Fruit fly (Drosophila melanogaster) whole organism, embryonic: Measurements from ENCODE around the gene drpr.

Source experiments
- CG11398 ChIP-seq: fragments of 200-800 bp; sonication (Bioruptor generic); optimal IDR thresholded peaks from 2 replicates; lab custom pipeline; 2016; ENCODE audit warnings: missing biosample characterization, missing genetic modification characterization
- CG12071 ChIP-seq: fragments of 200-800 bp; sonication (Bioruptor generic); optimal IDR thresholded peaks from 3 replicates; lab custom pipeline; 2018; ENCODE audit warnings: missing biosample characterization, mild to moderate bottlenecking, missing genetic modification characterization
- CG14965 ChIP-seq: fragments of 200-800 bp; sonication (Bioruptor generic); optimal IDR thresholded peaks from 2 replicates; lab custom pipeline; 2016; ENCODE audit warnings: missing biosample characterization, missing genetic modification characterization, borderline replicate concordance
- CG15696 ChIP-seq: fragments of 200-800 bp; sonication (Bioruptor generic); optimal IDR thresholded peaks from 2 replicates; lab custom pipeline; 2019; ENCODE audit warnings: missing biosample characterization, mild to moderate bottlenecking, missing genetic modification characterization, moderate library complexity
- CG17829 ChIP-seq: fragments of 200-800 bp; optimal IDR thresholded peaks from 2 replicates; lab custom pipeline; 2019; ENCODE audit warnings: missing biosample characterization, mild to moderate bottlenecking, missing genetic modification characterization, moderate library complexity
- CG18619 ChIP-seq: fragments of 200-800 bp; sonication (Bioruptor generic); optimal IDR thresholded peaks from 3 replicates; lab custom pipeline; 2017; ENCODE audit warnings: missing biosample characterization, mild to moderate bottlenecking, missing genetic modification characterization
- CG2199 ChIP-seq: fragments of 200-800 bp; sonication (Bioruptor generic); IDR thresholded peaks from 3 replicates; pipeline ENCODE4 v1.3.6; 2022; ENCODE audit warnings: missing biosample characterization, missing genetic modification characterization
- CG30403 ChIP-seq: fragments of 200-800 bp; sonication (Bioruptor generic); optimal IDR thresholded peaks from 3 replicates; lab custom pipeline; 2016; ENCODE audit warnings: missing biosample characterization, missing genetic modification characterization
- CG3163 ChIP-seq: fragments of 200-800 bp; sonication (Bioruptor generic); optimal IDR thresholded peaks from 3 replicates; lab custom pipeline; 2016; ENCODE audit warnings: missing biosample characterization, missing genetic modification characterization
- CG33557 ChIP-seq: fragments of 200-800 bp; sonication (Bioruptor generic); optimal IDR thresholded peaks from 2 replicates; lab custom pipeline; 2019; ENCODE audit warnings: missing biosample characterization, mild to moderate bottlenecking, missing genetic modification characterization, moderate library complexity
- CG34422 ChIP-seq: fragments of 200-800 bp; sonication (Bioruptor generic); IDR thresholded peaks from 3 replicates; pipeline ENCODE4 v1.3.6; 2022; ENCODE audit warnings: missing biosample characterization, missing genetic modification characterization
- CG3838 ChIP-seq: fragments of 200-800 bp; sonication (Bioruptor generic); optimal IDR thresholded peaks from 3 replicates; lab custom pipeline; 2016; ENCODE audit warnings: missing biosample characterization, missing genetic modification characterization
- CG7987 ChIP-seq: fragments of 200-800 bp; sonication (Bioruptor generic); optimal IDR thresholded peaks from 2 replicates; lab custom pipeline; 2018; ENCODE audit warnings: missing biosample characterization, mild to moderate bottlenecking, missing genetic modification characterization, moderate library complexity
- CG9727 ChIP-seq: fragments of 200-800 bp; sonication (Bioruptor generic); optimal IDR thresholded peaks from 3 replicates; lab custom pipeline; 2017; ENCODE audit warnings: missing biosample characterization, mild to moderate bottlenecking, missing genetic modification characterization
- CG9932 ChIP-seq: fragments of 200-800 bp; sonication (Bioruptor generic); IDR thresholded peaks from 2 replicates; pipeline ENCODE4 v1.3.6; 2022; ENCODE audit warnings: missing biosample characterization, missing genetic modification characterization
- D19B ChIP-seq: fragments of 200-800 bp; sonication (Bioruptor generic); optimal IDR thresholded peaks from 2 replicates; lab custom pipeline; 2017; ENCODE audit warnings: missing biosample characterization, mild to moderate bottlenecking, missing genetic modification characterization
- Dip2 ChIP-seq: fragments of 200-800 bp; sonication (Bioruptor generic); IDR thresholded peaks from 2 replicates; pipeline ENCODE4 v1.3.6; 2022; ENCODE audit warnings: missing biosample characterization, missing genetic modification characterization
- ERR ChIP-seq: fragments of 200-800 bp; sonication (Bioruptor generic); optimal IDR thresholded peaks from 2 replicates; lab custom pipeline; 2016; ENCODE audit warnings: missing biosample characterization, missing genetic modification characterization
- Fer3 ChIP-seq: fragments of 200-800 bp; sonication (Bioruptor generic); optimal IDR thresholded peaks from 2 replicates; lab custom pipeline; 2018; ENCODE audit warnings: missing biosample characterization, mild to moderate bottlenecking, missing genetic modification characterization, moderate library complexity
- Lim3 ChIP-seq: fragments of 200-800 bp; sonication (Bioruptor generic); IDR thresholded peaks from 2 replicates; pipeline ENCODE4 v1.3.6; 2022; ENCODE audit warnings: missing biosample characterization, missing genetic modification characterization
- Mad ChIP-seq: fragments of 200-800 bp; sonication (Bioruptor generic); optimal IDR thresholded peaks from 2 replicates; lab custom pipeline; 2016; ENCODE audit warnings: missing biosample characterization, missing genetic modification characterization
- Nf-YA ChIP-seq: fragments of 200-800 bp; sonication (Bioruptor generic); IDR thresholded peaks from 2 replicates; pipeline ENCODE4 v1.3.6; 2022; ENCODE audit warnings: missing biosample characterization, missing genetic modification characterization
- Oli ChIP-seq: fragments of 200-800 bp; sonication (Bioruptor generic); optimal IDR thresholded peaks from 2 replicates; lab custom pipeline; 2018; ENCODE audit warnings: missing biosample characterization, mild to moderate bottlenecking, missing genetic modification characterization, moderate library complexity
- Rfx ChIP-seq: fragments of 200-800 bp; sonication (Bioruptor generic); IDR thresholded peaks from 2 replicates; pipeline ENCODE4 v1.3.6; 2022; ENCODE audit warnings: missing biosample characterization, missing genetic modification characterization
- Sin3A ChIP-seq: fragments of >200 bp; optimal IDR thresholded peaks from 2 replicates; lab custom pipeline; 2018
- Sry-δ ChIP-seq: fragments of 200-800 bp; sonication (Bioruptor generic); optimal IDR thresholded peaks from 2 replicates; lab custom pipeline; 2016; ENCODE audit warnings: missing biosample characterization, missing genetic modification characterization
- Stat92E ChIP-seq, 3 experiments: fragments of >200 bp in 2 of 3; fragments of 200-800 bp in 1 of 3; sonication (Bioruptor generic) in 1 of 3; optimal IDR thresholded peaks; 2 replicates each; lab custom pipeline; 2017 to 2019; ENCODE audit warnings: missing biosample characterization in 3 of 3, missing genetic modification characterization in 3 of 3, mild to moderate bottlenecking in 1 of 3, moderate library complexity in 1 of 3
- TFAM ChIP-seq: fragments of 200-800 bp; sonication (Bioruptor generic); optimal IDR thresholded peaks from 2 replicates; lab custom pipeline; 2017; ENCODE audit warnings: missing biosample characterization, missing genetic modification characterization, inconsistent platforms
- Vsx1 ChIP-seq: fragments of 200-800 bp; sonication (Bioruptor generic); optimal IDR thresholded peaks from 2 replicates; lab custom pipeline; 2017; ENCODE audit warnings: missing biosample characterization, mild to moderate bottlenecking, missing genetic modification characterization, missing genetic modification reagents
- cwo ChIP-seq: fragments of 200-800 bp; sonication (Bioruptor generic); optimal IDR thresholded peaks from 3 replicates; lab custom pipeline; 2017; ENCODE audit warnings: missing biosample characterization, missing genetic modification characterization, mild to moderate bottlenecking, moderate library complexity, missing genetic modification reagents
- da ChIP-seq: fragments of 200-800 bp; sonication (Bioruptor generic); optimal IDR thresholded peaks from 2 replicates; lab custom pipeline; 2016; ENCODE audit warnings: missing biosample characterization, missing genetic modification characterization
- dysf ChIP-seq: fragments of 200-800 bp; sonication (Bioruptor generic); IDR thresholded peaks from 3 replicates; pipeline ENCODE4 v1.3.6; 2022; ENCODE audit warnings: missing biosample characterization, missing genetic modification characterization
- ems ChIP-seq: fragments of 200-800 bp; sonication (Bioruptor generic); optimal IDR thresholded peaks from 3 replicates; lab custom pipeline; 2016; ENCODE audit warnings: missing biosample characterization, missing genetic modification characterization
- gcm2 ChIP-seq: fragments of 200-800 bp; sonication (Bioruptor generic); optimal IDR thresholded peaks from 2 replicates; lab custom pipeline; 2016; ENCODE audit warnings: missing biosample characterization, missing genetic modification characterization
- gsb-n ChIP-seq: fragments of 200-800 bp; sonication (Bioruptor generic); optimal IDR thresholded peaks from 3 replicates; lab custom pipeline; 2018; ENCODE audit warnings: missing biosample characterization, mild to moderate bottlenecking, missing genetic modification characterization
- jigr1 ChIP-seq: fragments of 200-800 bp; sonication (Bioruptor generic); IDR thresholded peaks from 3 replicates; pipeline ENCODE4 v1.3.6; 2022; ENCODE audit warnings: missing biosample characterization, missing genetic modification characterization
- lilli ChIP-seq: fragments of 200-800 bp; sonication (Bioruptor generic); optimal IDR thresholded peaks from 3 replicates; lab custom pipeline; 2016; ENCODE audit warnings: missing biosample characterization, missing genetic modification characterization
- lmd ChIP-seq: fragments of 200-800 bp; sonication (Bioruptor generic); IDR thresholded peaks from 2 replicates; pipeline ENCODE4 v1.3.6; 2022; ENCODE audit warnings: missing biosample characterization, missing genetic modification characterization
- mirr ChIP-seq: fragments of 200-800 bp; sonication (Bioruptor generic); optimal IDR thresholded peaks from 3 replicates; lab custom pipeline; 2018; ENCODE audit warnings: missing biosample characterization, mild to moderate bottlenecking, missing genetic modification characterization
- nau ChIP-seq: fragments of 200-800 bp; sonication (Bioruptor generic); optimal IDR thresholded peaks from 3 replicates; lab custom pipeline; 2017; ENCODE audit warnings: missing biosample characterization, mild to moderate bottlenecking, missing genetic modification characterization, missing genetic modification reagents
- nerfin-1 ChIP-seq: fragments of 200-800 bp; sonication (Bioruptor generic); optimal IDR thresholded peaks from 3 replicates; lab custom pipeline; 2019; ENCODE audit warnings: missing biosample characterization, mild to moderate bottlenecking, missing genetic modification characterization, moderate library complexity
- pan ChIP-seq, 4 experiments: fragments of >200 bp in 3 of 4; fragments of 200-800 bp in 1 of 4; sonication (Bioruptor generic) in 1 of 4; optimal IDR thresholded peaks in 3 of 4; IDR thresholded peaks in 1 of 4; 2 replicates each; pipeline versions ENCODE4 v1.3.6 to Lab custom; 2017 to 2022; ENCODE audit warnings: missing biosample characterization in 2 of 4, missing genetic modification characterization in 2 of 4, mixed read lengths in 1 of 4
- psq ChIP-seq: fragments of 200-800 bp; sonication (Bioruptor generic); optimal IDR thresholded peaks from 2 replicates; lab custom pipeline; 2017; ENCODE audit warnings: missing biosample characterization, missing genetic modification characterization
- ranshi ChIP-seq: fragments of 200-800 bp; sonication (Bioruptor generic); IDR thresholded peaks from 2 replicates; pipeline ENCODE4 v1.3.6; 2022; ENCODE audit warnings: missing biosample characterization, missing genetic modification characterization
- row ChIP-seq: fragments of 200-800 bp; sonication (Bioruptor generic); IDR thresholded peaks from 3 replicates; pipeline ENCODE4 v1.3.6; 2022; ENCODE audit warnings: missing biosample characterization, missing genetic modification characterization
- sima ChIP-seq: fragments of 200-800 bp; sonication (Bioruptor generic); optimal IDR thresholded peaks from 2 replicates; lab custom pipeline; 2016; ENCODE audit warnings: missing biosample characterization, missing genetic modification characterization
- ssp ChIP-seq: fragments of 200-800 bp; sonication (Bioruptor generic); IDR thresholded peaks from 2 replicates; pipeline ENCODE4 v1.3.6; 2022; ENCODE audit warnings: missing biosample characterization, missing genetic modification characterization
- twi ChIP-seq: fragments of 200-800 bp; optimal IDR thresholded peaks from 2 replicates; lab custom pipeline; 2019; ENCODE audit warnings: missing biosample characterization, mild to moderate bottlenecking, missing genetic modification characterization, moderate library complexity
- unpg ChIP-seq: fragments of 200-800 bp; sonication (Bioruptor generic); optimal IDR thresholded peaks from 3 replicates; lab custom pipeline; 2018; ENCODE audit warnings: missing biosample characterization, mild to moderate bottlenecking, missing genetic modification characterization, moderate library complexity

drpr gene

dm6 chr3L:1740129-1740975 is 9.4 kb upstream of the drpr start (continued):
- TF ChIP-seq nerfin-1 (tag; lab: Kevin White, UChicago) (peak; percentile 22), Vsx1 (no peak), lilli (GFP tag; lab: Kevin White, UChicago) (peak; percentile 78), CG17829 (tag; lab: Kevin White, UChicago) (peak; percentile 18), CG33557 (GFP tag; lab: Kevin White, UChicago) (no peak), Stat92E (GFP tag; optimal IDR thresholded peaks at IDR 0.05; lab: Kevin White, UChicago) (no peak), CG34422 (GFP tag; lab: Robert Waterston, UW) (peak; percentile 80; the same call in 2 of the 3 replicates), Rfx (peak; percentile 87), D19B (GFP tag; lab: Kevin White, UChicago) (peak; percentile 17), ems (GFP tag; lab: Kevin White, UChicago) (peak; percentile 63), CG3838 (GFP tag; lab: Kevin White, UChicago) (no peak), da (GFP tag; lab: Kevin White, UChicago) (no peak), CG9727 (GFP tag; lab: Kevin White, UChicago) (peak; percentile 24), Dip2 (GFP tag; lab: Robert Waterston, UW) (no peak), Mad (peak; percentile 42), lmd (GFP tag; lab: Robert Waterston, UW) (peak; percentile 84), sima (GFP tag; lab: Kevin White, UChicago) (no peak), nau (no peak), CG9932 (GFP tag; lab: Robert Waterston, UW) (peak; percentile 63), mirr (GFP tag; lab: Kevin White, UChicago) (no peak), CG30403 (GFP tag; lab: Kevin White, UChicago) (peak; percentile 67), row (peak; percentile 86), ERR (GFP tag; lab: Kevin White, UChicago) (no peak), CG11398 (GFP tag; lab: Kevin White, UChicago) (peak; percentile 9), TFAM (GFP tag; lab: Kevin White, UChicago) (no peak), CG2199 (GFP tag; lab: Robert Waterston, UW) (no peak), CG3163 (peak; percentile 45), gsb-n (tag; lab: Kevin White, UChicago) (no peak), Fer3 (tag; lab: Kevin White, UChicago) (peak; percentile 66), jigr1 (GFP tag; lab: Robert Waterston, UW) (peak; percentile 47; the same call in 2 of the 3 replicates), gcm2 (peak; percentile 39), CG12071 (GFP tag; lab: Kevin White, UChicago) (no peak), Oli (tag; lab: Kevin White, UChicago) (peak; percentile 83), ranshi (GFP tag; lab: Robert Waterston, UW) (0 out of 2 replicates have a peak, but pooled peaks have one; percentile 11), unpg (GFP tag; lab: Kevin White, UChicago) (peak; percentile 64), psq (no peak), CG7987 (GFP tag; lab: Kevin White, UChicago) (no peak), twi (no peak), Nf-YA (no peak), Sin3A (lab: Kevin White, UChicago) (no peak), cwo (GFP tag; lab: Kevin White, UChicago) (no peak), CG15696 (tag; lab: Kevin White, UChicago) (no peak), pan (optimal IDR thresholded peaks at IDR 0.05; lab: Kevin White, UChicago) (no peak), pan (GFP tag; optimal IDR thresholded peaks at IDR 0.05 in 1 of 2, IDR thresholded peaks at IDR 0.05 in 1 of 2) (peak in 1 of 2 experiments; percentile 86), Sry-δ (no peak), dysf (GFP tag; lab: Robert Waterston, UW) (peak; percentile 88), Lim3 (GFP tag; lab: Robert Waterston, UW) (peak; percentile 53; the same call in 1 of the 2 replicates), CG14965 (no peak), CG18619 (GFP tag; lab: Kevin White, UChicago) (peak; percentile 63), ssp (GFP tag; lab: Robert Waterston, UW) (peak; percentile 61)
